Fruit fly (Drosophila melanogaster) whole organism, embryonic: ENCODE measurements around the gene CG16852.

Experiments
- Aef1 ChIP-seq: fragments of 200-800 bp; sonication (Bioruptor generic); IDR thresholded peaks from 3 replicates; pipeline ENCODE4 v1.3.6; 2022; ENCODE audit warnings: missing biosample characterization, missing genetic modification characterization
- Atf6 ChIP-seq: fragments of 200-800 bp; sonication (Bioruptor generic); IDR thresholded peaks from 2 replicates; pipeline ENCODE4 v1.3.6; 2022; ENCODE audit warnings: missing biosample characterization, missing genetic modification characterization
- CG12391 ChIP-seq: fragments of 200-800 bp; sonication (Bioruptor generic); optimal IDR thresholded peaks from 3 replicates; lab custom pipeline; 2018; ENCODE audit warnings: missing biosample characterization, mild to moderate bottlenecking, missing genetic modification characterization, moderate library complexity
- CG12659 ChIP-seq: fragments of 200-800 bp; sonication (Bioruptor generic); optimal IDR thresholded peaks from 3 replicates; lab custom pipeline; 2017; ENCODE audit warnings: mild to moderate bottlenecking, missing biosample characterization, missing genetic modification reagents, missing genetic modification characterization
- CG13296 ChIP-seq: fragments of 200-800 bp; sonication (Bioruptor generic); optimal IDR thresholded peaks from 3 replicates; lab custom pipeline; 2018; ENCODE audit warnings: missing biosample characterization, mild to moderate bottlenecking, missing genetic modification characterization
- CG13624 ChIP-seq: fragments of 200-800 bp; sonication (Bioruptor generic); optimal IDR thresholded peaks from 2 replicates; lab custom pipeline; 2016; ENCODE audit warnings: missing biosample characterization, missing genetic modification characterization
- CG14014 ChIP-seq: fragments of 200-800 bp; sonication (Bioruptor generic); IDR thresholded peaks from 2 replicates; pipeline ENCODE4 v1.3.6; 2022; ENCODE audit warnings: missing biosample characterization, missing genetic modification characterization
- CG15269 ChIP-seq: fragments of 200-800 bp; sonication (Bioruptor generic); optimal IDR thresholded peaks from 2 replicates; lab custom pipeline; 2018; ENCODE audit warnings: missing biosample characterization, mild to moderate bottlenecking, missing genetic modification characterization, moderate library complexity
- CG1602 ChIP-seq: fragments of 200-800 bp; sonication (Bioruptor generic); optimal IDR thresholded peaks from 3 replicates; lab custom pipeline; 2016; ENCODE audit warnings: missing biosample characterization, missing genetic modification characterization
- CG17328 ChIP-seq: fragments of 200-800 bp; sonication (Bioruptor generic); IDR thresholded peaks from 2 replicates; pipeline ENCODE4 v1.3.6; 2022; ENCODE audit warnings: missing biosample characterization, missing genetic modification characterization
- CG17359 ChIP-seq: fragments of 200-800 bp; sonication (Bioruptor generic); optimal IDR thresholded peaks from 3 replicates; lab custom pipeline; 2018; ENCODE audit warnings: missing biosample characterization, mild to moderate bottlenecking, missing genetic modification characterization, moderate library complexity
- CG17568 ChIP-seq: fragments of 200-800 bp; sonication (Bioruptor generic); optimal IDR thresholded peaks from 2 replicates; lab custom pipeline; 2018; ENCODE audit warnings: missing biosample characterization, mild to moderate bottlenecking, missing genetic modification characterization, moderate library complexity
- CG17829 ChIP-seq: fragments of 200-800 bp; optimal IDR thresholded peaks from 2 replicates; lab custom pipeline; 2019; ENCODE audit warnings: missing biosample characterization, mild to moderate bottlenecking, missing genetic modification characterization, moderate library complexity
- CG2199 ChIP-seq: fragments of 200-800 bp; sonication (Bioruptor generic); IDR thresholded peaks from 3 replicates; pipeline ENCODE4 v1.3.6; 2022; ENCODE audit warnings: missing biosample characterization, missing genetic modification characterization
- CG31365 ChIP-seq: fragments of 200-800 bp; sonication (Bioruptor generic); optimal IDR thresholded peaks from 2 replicates; lab custom pipeline; 2018; ENCODE audit warnings: missing biosample characterization, mild to moderate bottlenecking, missing genetic modification characterization
- CG3163 ChIP-seq: fragments of 200-800 bp; sonication (Bioruptor generic); optimal IDR thresholded peaks from 3 replicates; lab custom pipeline; 2016; ENCODE audit warnings: missing biosample characterization, missing genetic modification characterization
- CG32767 ChIP-seq: fragments of 200-800 bp; sonication (Bioruptor generic); IDR thresholded peaks from 2 replicates; pipeline ENCODE4 v1.3.6; 2022; ENCODE audit warnings: missing biosample characterization, missing genetic modification characterization
- CG8924 ChIP-seq: fragments of 200-800 bp; optimal IDR thresholded peaks from 3 replicates; lab custom pipeline; 2019; ENCODE audit warnings: missing biosample characterization, mild to moderate bottlenecking, missing genetic modification characterization, moderate library complexity
- Chrac-16 ChIP-seq: fragments of 200-800 bp; sonication (Bioruptor generic); optimal IDR thresholded peaks from 3 replicates; lab custom pipeline; 2016; ENCODE audit warnings: missing biosample characterization, missing genetic modification characterization
- ERR ChIP-seq: fragments of 200-800 bp; sonication (Bioruptor generic); optimal IDR thresholded peaks from 2 replicates; lab custom pipeline; 2016; ENCODE audit warnings: missing biosample characterization, missing genetic modification characterization
- Fer1 ChIP-seq: fragments of 200-800 bp; sonication (Bioruptor generic); optimal IDR thresholded peaks from 2 replicates; lab custom pipeline; 2017; ENCODE audit warnings: missing biosample characterization, mild to moderate bottlenecking, missing genetic modification characterization
- Fer3 ChIP-seq: fragments of 200-800 bp; sonication (Bioruptor generic); optimal IDR thresholded peaks from 2 replicates; lab custom pipeline; 2018; ENCODE audit warnings: missing biosample characterization, mild to moderate bottlenecking, missing genetic modification characterization, moderate library complexity
- HLHmδ ChIP-seq: fragments of 200-800 bp; sonication (Bioruptor generic); optimal IDR thresholded peaks from 2 replicates; lab custom pipeline; 2018; ENCODE audit warnings: missing biosample characterization, mild to moderate bottlenecking, missing genetic modification characterization, moderate library complexity
- Hey ChIP-seq: fragments of 200-800 bp; sonication (Bioruptor generic); optimal IDR thresholded peaks from 3 replicates; lab custom pipeline; 2018; ENCODE audit warnings: missing biosample characterization, mild to moderate bottlenecking, missing genetic modification characterization
- HmgZ ChIP-seq: fragments of 200-800 bp; sonication (Bioruptor generic); optimal IDR thresholded peaks from 2 replicates; lab custom pipeline; 2018; ENCODE audit warnings: missing biosample characterization, mild to moderate bottlenecking, missing genetic modification characterization
- Hr51 ChIP-seq, 2 experiments: fragments of 200-800 bp; sonication (Bioruptor generic); optimal IDR thresholded peaks; 2 replicates in 1 of 2; 3 replicates in 1 of 2; lab custom pipeline; 2016 to 2018; ENCODE audit warnings: missing biosample characterization in 2 of 2, missing genetic modification characterization in 2 of 2, mild to moderate bottlenecking in 1 of 2, moderate library complexity in 1 of 2
- Lhr ChIP-seq: fragments of 200-800 bp; sonication (Bioruptor generic); optimal IDR thresholded peaks from 3 replicates; lab custom pipeline; 2017; ENCODE audit warnings: mild to moderate bottlenecking, missing biosample characterization, missing genetic modification reagents, missing genetic modification characterization
- Sox100B ChIP-seq: fragments of 200-800 bp; sonication (Bioruptor generic); optimal IDR thresholded peaks from 3 replicates; lab custom pipeline; 2018; ENCODE audit warnings: missing biosample characterization, mild to moderate bottlenecking, missing genetic modification characterization
- ash1 ChIP-seq: fragments of 200-800 bp; sonication (Bioruptor generic); optimal IDR thresholded peaks from 2 replicates; lab custom pipeline; 2018; ENCODE audit warnings: missing biosample characterization, mild to moderate bottlenecking, missing genetic modification characterization
- caup ChIP-seq: fragments of 200-800 bp; sonication (Bioruptor generic); optimal IDR thresholded peaks from 3 replicates; lab custom pipeline; 2017; ENCODE audit warnings: missing biosample characterization, mild to moderate bottlenecking, missing genetic modification characterization, moderate library complexity; ENCODE audit not compliant: severe bottlenecking
- chinmo ChIP-seq: fragments of 200-800 bp; sonication (Bioruptor generic); IDR thresholded peaks from 4 replicates; pipeline ENCODE4 v1.3.6; 2022; ENCODE audit warnings: missing biosample characterization, missing genetic modification characterization; ENCODE audit not compliant: partially characterized antibody
- crol ChIP-seq: fragments of 200-800 bp; sonication (Bioruptor generic); IDR thresholded peaks from 2 replicates; pipeline ENCODE4 v1.3.6; 2022; ENCODE audit warnings: missing biosample characterization, missing genetic modification characterization
- dm ChIP-seq: fragments of 200-800 bp; sonication (Bioruptor generic); optimal IDR thresholded peaks from 3 replicates; lab custom pipeline; 2016; ENCODE audit warnings: missing biosample characterization, missing genetic modification characterization
- fru ChIP-seq: fragments of >200 bp; optimal IDR thresholded peaks from 2 replicates; lab custom pipeline; 2017
- gcm2 ChIP-seq: fragments of 200-800 bp; sonication (Bioruptor generic); optimal IDR thresholded peaks from 2 replicates; lab custom pipeline; 2016; ENCODE audit warnings: missing biosample characterization, missing genetic modification characterization
- grau ChIP-seq: fragments of 200-800 bp; optimal IDR thresholded peaks from 3 replicates; lab custom pipeline; 2019; ENCODE audit warnings: missing biosample characterization, mild to moderate bottlenecking, missing genetic modification characterization, moderate library complexity
- insv ChIP-seq, 2 experiments: fragments of 200-800 bp; sonication (Bioruptor generic); optimal IDR thresholded peaks; 3 replicates each; lab custom pipeline; 2016 to 2018; ENCODE audit warnings: missing biosample characterization in 2 of 2, missing genetic modification characterization in 2 of 2
- kni ChIP-seq: fragments of 200-800 bp; sonication (Bioruptor generic); optimal IDR thresholded peaks from 3 replicates; lab custom pipeline; 2017; ENCODE audit warnings: mild to moderate bottlenecking, missing biosample characterization, missing genetic modification reagents, missing genetic modification characterization
- nau ChIP-seq: fragments of 200-800 bp; sonication (Bioruptor generic); optimal IDR thresholded peaks from 3 replicates; lab custom pipeline; 2017; ENCODE audit warnings: missing biosample characterization, mild to moderate bottlenecking, missing genetic modification characterization, missing genetic modification reagents
- nerfin-1 ChIP-seq: fragments of 200-800 bp; sonication (Bioruptor generic); optimal IDR thresholded peaks from 3 replicates; lab custom pipeline; 2019; ENCODE audit warnings: missing biosample characterization, mild to moderate bottlenecking, missing genetic modification characterization, moderate library complexity
- nerfin-2 ChIP-seq: fragments of 200-800 bp; sonication (Bioruptor generic); IDR thresholded peaks from 2 replicates; pipeline ENCODE4 v1.3.6; 2022; ENCODE audit warnings: missing biosample characterization, missing genetic modification characterization; ENCODE audit not compliant: partially characterized antibody
- odd ChIP-seq: fragments of 200-800 bp; sonication (Bioruptor generic); optimal IDR thresholded peaks from 2 replicates; lab custom pipeline; 2017; ENCODE audit warnings: missing biosample characterization, mild to moderate bottlenecking, missing genetic modification characterization
- pfk ChIP-seq: fragments of 200-800 bp; sonication (Bioruptor generic); optimal IDR thresholded peaks from 2 replicates; lab custom pipeline; 2018; ENCODE audit warnings: missing biosample characterization, mild to moderate bottlenecking, missing genetic modification characterization, moderate library complexity
- pros ChIP-seq: fragments of 200-800 bp; sonication (Bioruptor generic); optimal IDR thresholded peaks from 3 replicates; lab custom pipeline; 2019; ENCODE audit warnings: missing biosample characterization, mild to moderate bottlenecking, missing genetic modification characterization, moderate library complexity
- repo ChIP-seq: fragments of 200-800 bp; sonication (Bioruptor generic); optimal IDR thresholded peaks from 2 replicates; lab custom pipeline; 2016; ENCODE audit warnings: missing biosample characterization, missing genetic modification characterization
- row ChIP-seq: fragments of 200-800 bp; sonication (Bioruptor generic); IDR thresholded peaks from 3 replicates; pipeline ENCODE4 v1.3.6; 2022; ENCODE audit warnings: missing biosample characterization, missing genetic modification characterization
- sens-2 ChIP-seq: fragments of 200-800 bp; sonication (Bioruptor generic); IDR thresholded peaks from 2 replicates; pipeline ENCODE4 v1.3.6; 2022; ENCODE audit warnings: missing biosample characterization, missing genetic modification characterization
- sob ChIP-seq: fragments of 200-800 bp; sonication (Bioruptor generic); IDR thresholded peaks from 2 replicates; pipeline ENCODE4 v1.3.6; 2022; ENCODE audit warnings: missing biosample characterization, missing genetic modification characterization
- unpg ChIP-seq: fragments of 200-800 bp; sonication (Bioruptor generic); optimal IDR thresholded peaks from 3 replicates; lab custom pipeline; 2018; ENCODE audit warnings: missing biosample characterization, mild to moderate bottlenecking, missing genetic modification characterization, moderate library complexity

CG16852 gene

DNA sequence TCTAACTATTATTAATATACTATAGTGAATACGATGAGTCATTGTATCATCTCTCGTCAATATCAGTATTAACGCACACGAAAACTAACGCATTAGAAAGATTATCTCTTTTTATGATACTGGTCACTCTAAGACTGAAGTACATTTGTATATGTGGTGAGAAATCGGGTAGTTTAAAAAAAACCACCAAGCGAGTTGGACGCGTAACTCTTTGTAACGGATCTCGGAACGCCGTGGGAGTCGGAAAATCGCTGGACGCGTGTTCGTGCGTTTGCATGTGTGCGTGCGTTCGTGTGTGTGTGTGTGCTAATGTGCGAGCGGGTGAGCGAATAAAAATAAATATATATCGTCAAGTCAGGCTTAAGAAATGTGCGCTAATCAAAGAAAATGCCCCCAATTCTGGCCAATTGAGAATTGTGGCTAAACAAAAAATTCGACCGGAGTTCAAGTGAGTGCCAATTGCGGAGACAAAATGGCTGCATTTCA lies 9.5 kb downstream of the CG16852 start, which contains the start of gene kuz (continued):
- TF ChIP-seq sob (GFP tag; lab: Robert Waterston, UW) (peak; percentile 73), ERR (GFP tag; lab: Kevin White, UChicago) (peak; percentile 23), sens-2 (peak; percentile 27; the same call in 1 of the 2 replicates), odd (GFP tag; lab: Kevin White, UChicago) (peak; percentile 21), Lhr (no peak), CG12391 (tag; lab: Kevin White, UChicago) (peak; percentile 67), Sox100B (GFP tag; lab: Kevin White, UChicago) (no peak), row (GFP tag; lab: Robert Waterston, UW) (peak; percentile 69; the same call in 2 of the 3 replicates), CG17328 (GFP tag; lab: Robert Waterston, UW) (peak; percentile 64), insv (GFP tag; optimal IDR thresholded peaks at IDR 0.05; lab: Kevin White, UChicago) (no peak), Chrac-16 (GFP tag; lab: Kevin White, UChicago) (no peak), CG12659 (peak; percentile 69), Atf6 (GFP tag; lab: Robert Waterston, UW) (peak; percentile 64; the same call in 1 of the 2 replicates), kni (GFP tag; lab: Kevin White, UChicago) (peak; percentile 50), caup (GFP tag; lab: Kevin White, UChicago) (peak; percentile 66), repo (GFP tag; lab: Kevin White, UChicago) (peak; percentile 20), CG8924 (peak; percentile 56), nerfin-2 (GFP tag; lab: Robert Waterston, UW) (peak; percentile 44; the same call in 1 of the 2 replicates), fru (no peak), CG14014 (GFP tag; lab: Robert Waterston, UW) (peak; percentile 59; the same call in 1 of the 2 replicates), chinmo (GFP tag; lab: Robert Waterston, UW) (peak; percentile 89), CG17568 (GFP tag; lab: Kevin White, UChicago) (peak; percentile 21), pros (GFP tag; lab: Kevin White, UChicago) (peak; percentile 58), CG15269 (tag; lab: Kevin White, UChicago) (peak; percentile 9), Fer1 (GFP tag; lab: Kevin White, UChicago) (peak; percentile 48), CG31365 (tag; lab: Kevin White, UChicago) (peak; percentile 27), CG17359 (tag; lab: Kevin White, UChicago) (peak; percentile 42), HLHmδ (peak; percentile 60), unpg (GFP tag; lab: Kevin White, UChicago) (peak; percentile 18), ash1 (peak; percentile 28), Hr51 (GFP tag; optimal IDR thresholded peaks at IDR 0.05; lab: Kevin White, UChicago) (peak in 1 of 2 experiments; percentile 7), Fer3 (peak; percentile 49), pfk (GFP tag; lab: Kevin White, UChicago) (peak; percentile 2), grau (tag; lab: Kevin White, UChicago) (peak; percentile 40), CG17829 (tag; lab: Kevin White, UChicago) (peak; percentile 36), CG3163 (GFP tag; lab: Kevin White, UChicago) (peak; percentile 41), CG1602 (no peak), CG2199 (GFP tag; lab: Robert Waterston, UW) (0 out of 3 replicates have a peak, but pooled peaks have one; percentile 64), gcm2 (GFP tag; lab: Kevin White, UChicago) (peak; percentile 13), Aef1 (GFP tag; lab: Robert Waterston, UW) (peak; percentile 18; the same call in 1 of the 3 replicates), HmgZ (tag; lab: Kevin White, UChicago) (peak; percentile 64), Hey (tag; lab: Kevin White, UChicago) (peak; percentile 21), CG13624 (GFP tag; lab: Kevin White, UChicago) (peak; percentile 49), nau (GFP tag; lab: Kevin White, UChicago) (peak; percentile 25), CG13296 (GFP tag; lab: Kevin White, UChicago) (peak; percentile 37), crol (GFP tag; lab: Robert Waterston, UW) (no peak), nerfin-1 (peak; percentile 73), dm (GFP tag; lab: Kevin White, UChicago) (peak; percentile 50), CG32767 (GFP tag; lab: Robert Waterston, UW) (peak; percentile 75)
